Worm (Caenorhabditis elegans): ENCODE data around the gene morc-1.

Gene morc-1

ce11 chrIII:5206861-5207414 is at the start of gene morc-1:
Gene morc-1, minus strand, starts transcription at chrIII:5206911.
- TF ChIP-seq unc-62 (GFP tag; optimal IDR thresholded peaks at IDR 0.05), result no peak

- no peak for TF ChIP-seq unc-62 (GFP tag; optimal IDR thresholded peaks at IDR 0.05)
Observed at ce11 chrIII:5254108-5254507, 47.4 kb upstream of the morc-1 start, which contains the start of the genes sumv-1 and gop-1. Gene sumv-1, minus strand, starts transcription at chrIII:5254187. Gene gop-1, plus strand, starts transcription at chrIII:5254438.

ce11 chrIII:5248706-5249105 is 42.0 kb upstream of the morc-1 start:
- no peak for TF ChIP-seq unc-62 (GFP tag; optimal IDR thresholded peaks at IDR 0.05)

ce11 chrIII:5245067-5245466 is 38.4 kb upstream of the morc-1 start:
- no peak for TF ChIP-seq unc-62 (GFP tag; optimal IDR thresholded peaks at IDR 0.05)

- no peak for TF ChIP-seq unc-62 (GFP tag; optimal IDR thresholded peaks at IDR 0.05)
Observed at ce11 chrIII:5244539-5244938, 37.8 kb upstream of the morc-1 start, which contains the start of gene cnd-1. Gene cnd-1, minus strand, starts transcription at chrIII:5244639.

- TF ChIP-seq unc-62 (GFP tag; optimal IDR thresholded peaks at IDR 0.05), result no peak
Observed at ce11 chrIII:5241854-5242253, 35.1 kb upstream of the morc-1 start.

- no peak for TF ChIP-seq unc-62 (GFP tag; optimal IDR thresholded peaks at IDR 0.05)
Observed at ce11 chrIII:5236104-5236503, 29.4 kb upstream of the morc-1 start, which contains the start of gene prx-10. Gene prx-10, plus strand, starts transcription at chrIII:5236404.

- TF ChIP-seq unc-62 (GFP tag; optimal IDR thresholded peaks at IDR 0.05), result no peak
Observed at ce11 chrIII:5234312-5234711, 27.6 kb upstream of the morc-1 start, which contains the start of gene mrps-26. Gene mrps-26, plus strand, starts transcription at chrIII:5234612.

- TF ChIP-seq unc-62 (GFP tag; optimal IDR thresholded peaks at IDR 0.05), result no peak
Observed at ce11 chrIII:5233140-5233539, 26.4 kb upstream of the morc-1 start.

- no peak for TF ChIP-seq unc-62 (GFP tag; optimal IDR thresholded peaks at IDR 0.05)
Observed at ce11 chrIII:5230415-5230814, 23.7 kb upstream of the morc-1 start, which contains the start of gene prmt-5. Gene prmt-5, plus strand, starts transcription at chrIII:5230555.

- no peak for TF ChIP-seq unc-62 (GFP tag; optimal IDR thresholded peaks at IDR 0.05)
Observed at ce11 chrIII:5229511-5230250, 23.0 kb upstream of the morc-1 start.

ce11 chrIII:5228839-5229238 is 22.1 kb upstream of the morc-1 start:
- TF ChIP-seq unc-62 (GFP tag; optimal IDR thresholded peaks at IDR 0.05), result no peak

ce11 chrIII:5227831-5228467 is 21.2 kb upstream of the morc-1 start, which contains the start of the genes C34E10.12, C34E10.10 and atp-2:
Gene C34E10.12, minus strand, starts transcription at chrIII:5227881.
Gene C34E10.10, minus strand, starts transcription at chrIII:5227884.
Gene atp-2, plus strand, starts transcription at chrIII:5228417.
- TF ChIP-seq unc-62 (GFP tag; optimal IDR thresholded peaks at IDR 0.05), result no peak

ce11 chrIII:5225321-5225720 is 18.6 kb upstream of the morc-1 start, which contains the start of gene nex-1:
Gene nex-1, plus strand, starts transcription at chrIII:5225621.
- no peak for TF ChIP-seq unc-62 (GFP tag; optimal IDR thresholded peaks at IDR 0.05)

ce11 chrIII:5224908-5225307 is 18.2 kb upstream of the morc-1 start:
- TF ChIP-seq unc-62 (GFP tag; optimal IDR thresholded peaks at IDR 0.05), result no peak

- TF ChIP-seq unc-62 (GFP tag; optimal IDR thresholded peaks at IDR 0.05), result no peak
Observed at ce11 chrIII:5222777-5223176, 16.1 kb upstream of the morc-1 start.
